Fruit fly (Drosophila melanogaster): ENCODE data around the gene Mpi.

The Mpi gene

dm6 chr3R:9767620-9768592, 8.5 kb downstream of the Mpi start, which contains the start of gene Naa80 (continued):
- TF ChIP-seq eve (GFP tag; optimal IDR thresholded peaks at IDR 0.05), result no peak
- no peak for TF ChIP-seq cad (GFP tag; optimal IDR thresholded peaks at IDR 0.05)
- TF ChIP-seq Atf3 (GFP tag; optimal IDR thresholded peaks at IDR 0.05), result peak; percentile 45
- peak; percentile 22 for TF ChIP-seq CG15601 (tag; optimal IDR thresholded peaks at IDR 0.05)
- TF ChIP-seq bigmax (GFP tag; optimal IDR thresholded peaks at IDR 0.05), result peak; percentile 40
- TF ChIP-seq HmgD (GFP tag; optimal IDR thresholded peaks at IDR 0.05), result peak; percentile 85
- peak; percentile 8 for TF ChIP-seq D19B (GFP tag; optimal IDR thresholded peaks at IDR 0.05)
- TF ChIP-seq Sry-β (GFP tag; optimal IDR thresholded peaks at IDR 0.05), result no peak
- no peak for TF ChIP-seq C15 (GFP tag; IDR thresholded peaks at IDR 0.05)
- TF ChIP-seq CG10321 (GFP tag; IDR thresholded peaks at IDR 0.05), result peak; percentile 11; the same call in 1 of the 2 replicates
- peak; percentile 74 for TF ChIP-seq CG12155 (GFP tag; optimal IDR thresholded peaks at IDR 0.05)
- TF ChIP-seq gcm (GFP tag; optimal IDR thresholded peaks at IDR 0.05), result no peak
- TF ChIP-seq onecut (GFP tag; IDR thresholded peaks at IDR 0.05), result peak; percentile 41; the same call in 1 of the 2 replicates
- no peak for TF ChIP-seq slou (GFP tag; optimal IDR thresholded peaks at IDR 0.05)
- TF ChIP-seq ara (GFP tag; IDR thresholded peaks at IDR 0.05), result peak; percentile 43; the same call in 1 of the 2 replicates
- no peak for TF ChIP-seq Taf1 (GFP tag; IDR thresholded peaks at IDR 0.05)
- TF ChIP-seq aop (GFP tag; IDR thresholded peaks at IDR 0.05), result no peak

- no peak for TF ChIP-seq CG17186 (GFP tag; optimal IDR thresholded peaks at IDR 0.05)
- 0 out of 2 replicates have a peak, but pooled peaks have one; percentile 27 for TF ChIP-seq Dref (GFP tag; IDR thresholded peaks at IDR 0.05)
- no peak for TF ChIP-seq MESR4 (GFP tag; optimal IDR thresholded peaks at IDR 0.05)
- TF ChIP-seq nerfin-2 (GFP tag; IDR thresholded peaks at IDR 0.05; ENCODE audit: partially characterized antibody), result no peak
- TF ChIP-seq dimm (GFP tag; IDR thresholded peaks at IDR 0.05), result no peak
- TF ChIP-seq Optix (GFP tag; IDR thresholded peaks at IDR 0.05), result no peak
- no peak for TF ChIP-seq ems (GFP tag; optimal IDR thresholded peaks at IDR 0.05)
- no peak for TF ChIP-seq CG12155 (GFP tag; optimal IDR thresholded peaks at IDR 0.05)
- no peak for TF ChIP-seq pros (GFP tag; optimal IDR thresholded peaks at IDR 0.05)
- no peak for TF ChIP-seq Abd-B (GFP tag; optimal IDR thresholded peaks at IDR 0.05)
- TF ChIP-seq Med (GFP tag), result peak; percentile 77
- no peak for TF ChIP-seq CG7745 (tag; optimal IDR thresholded peaks at IDR 0.05)
- TF ChIP-seq CG30403 (GFP tag; optimal IDR thresholded peaks at IDR 0.05), result no peak
- TF ChIP-seq Dp (GFP tag; optimal IDR thresholded peaks at IDR 0.05), result no peak
- TF ChIP-seq CG3847 (GFP tag; IDR thresholded peaks at IDR 0.05), result no peak
- TF ChIP-seq hth (optimal IDR thresholded peaks at IDR 0.05), result no peak
- no peak for TF ChIP-seq CG4360 (GFP tag; IDR thresholded peaks at IDR 0.05)
- 0 out of 3 replicates have a peak, but pooled peaks have one; percentile 7 for TF ChIP-seq ci (GFP tag; IDR thresholded peaks at IDR 0.05)
- TF ChIP-seq gsb (GFP tag; IDR thresholded peaks at IDR 0.05), result 0 out of 2 replicates have a peak, but pooled peaks have one; percentile 26
- TF ChIP-seq trh (GFP tag; optimal IDR thresholded peaks at IDR 0.05), result no peak
- no peak for TF ChIP-seq lab (GFP tag; optimal IDR thresholded peaks at IDR 0.05)
Measured at dm6 chr3R:9768884-9769283, 9.5 kb downstream of the Mpi start, which contains the start of gene MED6. Gene MED6, minus strand, starts transcription at chr3R:9768984.

- TF ChIP-seq Optix (GFP tag; IDR thresholded peaks at IDR 0.05) (no peak), CG12769 (tag; optimal IDR thresholded peaks at IDR 0.05) (peak; percentile 80), nom (GFP tag; optimal IDR thresholded peaks at IDR 0.05) (no peak), CG4328 (GFP tag; optimal IDR thresholded peaks at IDR 0.05) (no peak), hth (optimal IDR thresholded peaks at IDR 0.05) (no peak), nmo (GFP tag; optimal IDR thresholded peaks at IDR 0.05) (no peak), wor (GFP tag; IDR thresholded peaks at IDR 0.05) (no peak), zfh1 (GFP tag; IDR thresholded peaks at IDR 0.05) (no peak), Rfx (GFP tag; IDR thresholded peaks at IDR 0.05) (peak; percentile 27; the same call in 1 of the 2 replicates), ab (GFP tag; optimal IDR thresholded peaks at IDR 0.05) (no peak), Med (GFP tag) (peak; percentile 51), CG8478 (optimal IDR thresholded peaks at IDR 0.05) (no peak), Trl (optimal IDR thresholded peaks at IDR 0.05) (peak in 1 of 2 experiments; percentile 56), Trl (GFP tag; optimal IDR thresholded peaks at IDR 0.05) (no peak), chinmo (GFP tag; IDR thresholded peaks at IDR 0.05; ENCODE audit: partially characterized antibody) (peak; percentile 86; the same call in 3 of the 4 replicates)
Measured at dm6 chr3R:9770127-9770526, 10.7 kb downstream of the Mpi start.

Measured in whole organism, embryonic.